Worm (Caenorhabditis elegans) whole organism, L4 larva: ENCODE measurements around the gene F54C8.7.

Experiments used
- ama-1 ChIP-seq: fragments of 150-350 bp; optimal IDR thresholded peaks from 2 replicates; lab custom pipeline; 2014; ENCODE audit warnings: inconsistent platforms, mixed read lengths
- lin-13 ChIP-seq: fragments of 150-350 bp; optimal IDR thresholded peaks from 2 replicates; lab custom pipeline; 2014; ENCODE audit warnings: missing biosample characterization, missing genetic modification reagents, missing genetic modification characterization
- sdz-12 ChIP-seq: fragments of 200-800 bp; sonication (Bioruptor generic); optimal IDR thresholded peaks from 2 replicates; lab custom pipeline; 2018; ENCODE audit warnings: mild to moderate bottlenecking, missing genetic modification characterization, missing compliant biosample characterization
- zfp-2 ChIP-seq: sonication (generic microtip); optimal IDR thresholded peaks from 2 replicates; lab custom pipeline; 2016; ENCODE audit warnings: mild to moderate bottlenecking, missing genetic modification characterization, missing compliant biosample characterization

ce11 chrIII:9474501-9474900 is 20.6 kb upstream of the F54C8.7 start:
- TF ChIP-seq zfp-2 (tag; lab: Kevin White, UChicago) (no peak), ama-1 (lab: Kevin White, UChicago) (no peak), sdz-12 (GFP tag; lab: Kevin White, UChicago) (no peak), lin-13 (no peak)
